Worm (Caenorhabditis elegans): Measurements from ENCODE around the gene C14C10.5.

DNA sequence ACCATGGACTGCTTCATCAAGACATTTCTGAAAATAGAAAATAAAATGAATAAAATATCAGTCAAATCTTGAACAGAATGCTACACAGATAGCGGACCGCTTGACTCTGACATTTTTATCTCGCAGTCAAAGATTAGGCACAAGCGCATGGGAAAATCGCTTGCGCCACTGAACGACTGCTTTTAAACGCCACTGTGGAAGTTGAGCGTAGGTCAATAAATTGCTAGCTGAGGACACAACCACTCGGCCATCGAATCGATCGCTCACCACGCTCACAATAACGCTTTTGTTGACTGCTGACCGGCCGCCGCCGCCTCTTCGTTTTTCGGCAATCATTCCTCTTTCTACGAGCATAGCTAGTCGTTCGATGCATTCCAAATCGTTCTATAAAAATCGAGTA lies 3.2 kb upstream of the C14C10.5 start:
- TF ChIP-seq tbx-37 (GFP tag; conservative IDR thresholded peaks at IDR 0.05) (peak; percentile 47), pes-1 (GFP tag; IDR thresholded peaks at IDR 0.05) (no peak; the same call in 1 of the 2 replicates), ceh-13 (GFP tag; optimal IDR thresholded peaks at IDR 0.05) (peak; percentile 62), ama-1 (optimal IDR thresholded peaks at IDR 0.05) (no peak), ceh-36 (tag; optimal IDR thresholded peaks at IDR 0.05) (peak; percentile 45), hmbx-1 (tag; optimal IDR thresholded peaks at IDR 0.05) (peak; percentile 43), tra-4 (tag; optimal IDR thresholded peaks at IDR 0.05) (peak; percentile 65), hnd-1 (tag; optimal IDR thresholded peaks at IDR 0.05) (peak; percentile 30), F13C5.2 (tag; optimal IDR thresholded peaks at IDR 0.05) (peak; percentile 85), B0310.2 (tag; optimal IDR thresholded peaks at IDR 0.05) (peak; percentile 42), scrt-1 (GFP tag; IDR thresholded peaks at IDR 0.05) (peak; percentile 71), ets-7 (tag; optimal IDR thresholded peaks at IDR 0.05) (peak; percentile 19), aly-1 (tag; optimal IDR thresholded peaks at IDR 0.05) (peak; percentile 80), flt-1 (GFP tag; IDR thresholded peaks at IDR 0.05) (peak; percentile 76)
